Worm (Caenorhabditis elegans): ENCODE results near the gene msp-50.
"Not testable (repeated sequence)": the region's sequence is repeated elsewhere in the genome, so short reads cannot be mapped to it uniquely, and the experiment has no call there.

Gene msp-50

ce11 chrII:5199497-5199896, at the start of gene msp-50:
TSS of gene msp-50 (plus strand) at chrII:5199797.
- TF ChIP-seq unc-62 (GFP tag; optimal IDR thresholded peaks at IDR 0.05): no peak

DNA sequence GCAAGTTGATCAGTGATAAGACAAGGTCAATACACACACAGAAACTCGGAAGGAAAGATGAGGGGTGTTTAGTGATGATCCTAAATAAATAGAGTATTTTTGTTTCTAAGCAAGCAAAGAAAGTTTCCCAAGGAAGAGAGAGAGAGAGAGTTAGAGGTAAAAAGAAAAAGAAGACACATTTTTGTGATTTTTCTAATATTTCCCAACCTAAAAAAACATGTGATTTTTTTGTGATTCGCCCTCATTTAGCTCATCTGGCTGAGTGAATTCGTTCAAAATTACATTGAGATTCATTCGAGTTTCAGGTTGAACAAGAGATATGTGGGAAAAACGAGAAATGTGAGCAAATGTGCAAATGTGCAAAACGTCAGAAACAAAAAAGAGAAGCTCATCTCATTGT, 48.8 kb upstream of the msp-50 start, which contains the start of gene srb-16:
Gene srb-16, minus strand, starts transcription at position 101 of the 400 bp plus-strand sequence.
- TF ChIP-seq unc-62 (GFP tag; optimal IDR thresholded peaks at IDR 0.05): no peak

- no peak for TF ChIP-seq unc-62 (GFP tag; optimal IDR thresholded peaks at IDR 0.05)
These were observed 45.1 kb upstream of the msp-50 start, which contains the start of gene srb-12 for ce11 chrII:5154540-5154939. TSS of gene srb-12 (minus strand) at chrII:5154640.

- no peak for TF ChIP-seq unc-62 (GFP tag; optimal IDR thresholded peaks at IDR 0.05)
These were observed 42.6 kb upstream of the msp-50 start, which contains the start of gene msp-45 for ce11 chrII:5156983-5157382. TSS of gene msp-45 (minus strand) at chrII:5157083.

- TF ChIP-seq unc-62 (GFP tag; optimal IDR thresholded peaks at IDR 0.05): no peak
These were observed 42.1 kb upstream of the msp-50 start, which contains the start of gene srb-13 for ce11 chrII:5157525-5157924. TSS of gene srb-13 (minus strand) at chrII:5157625.

DNA sequence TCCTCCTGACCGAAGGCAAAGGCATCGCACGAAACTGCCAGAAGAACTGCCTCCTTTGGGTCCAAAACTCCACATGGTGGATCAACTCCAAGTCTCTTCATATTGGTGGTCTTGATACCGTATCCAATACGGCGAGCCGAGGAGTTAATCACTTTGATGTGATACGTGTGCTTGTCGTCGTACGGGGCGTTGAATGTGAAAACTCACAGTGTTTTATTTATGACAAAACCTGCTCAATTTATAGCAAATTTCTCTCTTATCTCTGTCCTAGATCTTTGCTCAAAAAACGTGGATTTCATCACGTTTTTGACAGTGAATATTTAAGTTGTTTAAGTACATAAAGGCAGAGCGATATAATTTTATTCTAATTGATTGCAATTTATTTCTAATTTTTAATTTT, 40.8 kb upstream of the msp-50 start, which contains the start of gene F58A6.9:
Gene F58A6.9, minus strand, starts transcription at position 101 of the 400 bp plus-strand sequence.
- TF ChIP-seq unc-62 (GFP tag; optimal IDR thresholded peaks at IDR 0.05): not testable (repeated sequence)

ce11 chrII:5161102-5161501, 38.5 kb upstream of the msp-50 start, which contains the start of gene C27D6.11:
TSS of gene C27D6.11 (minus strand) at chrII:5161202.
- no peak for TF ChIP-seq unc-62 (GFP tag; optimal IDR thresholded peaks at IDR 0.05)

DNA sequence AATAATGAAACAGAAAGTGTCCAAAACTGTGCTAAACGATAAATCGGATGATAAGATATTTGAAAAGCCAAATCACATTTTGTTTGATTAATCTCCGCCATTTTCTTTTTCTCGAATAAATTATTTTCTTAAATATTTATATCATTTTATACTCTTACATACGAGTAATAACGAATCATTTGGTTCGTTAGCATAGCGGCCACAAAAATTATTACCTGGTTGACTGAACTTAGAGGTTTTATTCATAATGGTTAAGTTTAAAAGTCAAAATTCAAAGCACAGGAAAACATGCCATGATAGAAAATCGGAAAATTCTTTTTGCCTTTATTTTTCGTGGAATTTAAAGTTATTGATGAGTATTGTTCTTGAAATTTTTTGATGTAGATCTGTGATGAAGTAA, 36.3 kb upstream of the msp-50 start, which contains the start of gene srb-5:
Gene srb-5, minus strand, starts transcription at position 101 of the 400 bp plus-strand sequence.
- no peak for TF ChIP-seq unc-62 (GFP tag; optimal IDR thresholded peaks at IDR 0.05)

DNA sequence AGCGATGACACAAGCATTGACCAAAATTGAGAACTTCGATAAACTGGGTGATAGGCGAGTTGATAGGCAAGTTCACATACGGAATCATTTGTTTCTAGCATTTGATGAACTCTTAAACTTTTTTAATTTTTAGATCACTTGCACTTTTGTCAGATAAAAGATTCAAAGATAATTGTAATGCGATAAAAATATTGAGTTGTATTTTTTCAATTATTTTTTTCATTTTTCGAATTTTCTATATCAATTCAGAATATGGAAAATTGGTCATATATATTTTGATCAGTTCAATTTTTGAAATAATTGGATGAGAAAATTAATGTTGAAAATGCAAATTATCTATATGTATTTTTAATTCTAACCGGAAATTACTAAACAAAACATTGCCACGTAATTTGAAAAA, 32.9 kb upstream of the msp-50 start, which contains the start of gene srb-3:
Gene srb-3, minus strand, starts transcription at position 101 of the 400 bp plus-strand sequence.
- no peak for TF ChIP-seq unc-62 (GFP tag; optimal IDR thresholded peaks at IDR 0.05)

DNA sequence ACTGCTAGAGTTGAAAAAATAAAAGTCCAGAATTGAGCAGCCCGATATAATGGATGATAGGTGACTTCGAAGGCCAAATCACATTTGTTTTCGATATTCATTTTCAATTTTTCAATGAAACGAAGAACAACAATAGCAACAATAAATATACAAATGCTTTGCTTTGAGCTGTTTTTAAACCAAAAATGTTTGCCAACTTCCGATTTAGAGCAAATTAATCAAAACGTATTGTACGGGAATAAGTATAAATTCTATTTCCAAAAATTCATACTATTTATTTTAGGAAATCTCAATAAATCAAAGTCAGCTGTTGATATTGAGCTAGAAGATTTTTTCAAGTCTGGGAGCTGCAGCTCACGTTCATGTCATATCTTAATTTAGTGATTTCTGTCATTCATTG, 28.7 kb upstream of the msp-50 start, which contains the start of gene srb-1:
Gene srb-1, minus strand, starts transcription at position 101 of the 400 bp plus-strand sequence.
- no peak for TF ChIP-seq unc-62 (GFP tag; optimal IDR thresholded peaks at IDR 0.05)

DNA sequence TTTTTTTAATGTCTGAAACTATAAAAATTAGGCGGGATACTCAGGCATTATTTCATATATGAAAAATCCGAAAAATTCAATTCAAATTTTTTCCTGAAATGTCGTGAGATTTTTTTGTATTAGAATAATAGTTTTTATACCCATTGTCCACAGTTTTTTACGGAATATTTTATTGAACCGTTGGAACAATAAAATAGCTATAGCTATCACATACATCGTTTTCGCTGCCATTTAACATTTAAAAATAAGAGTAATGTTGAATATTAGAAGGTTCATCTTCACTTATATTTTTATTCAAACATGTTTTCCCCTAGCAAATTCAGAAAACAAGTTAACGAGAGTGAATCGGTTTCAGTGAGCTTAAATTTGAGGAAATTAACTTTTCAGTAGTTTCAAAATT, 28.0 kb upstream of the msp-50 start, which contains the start of gene C27D6.15:
Gene C27D6.15, plus strand, starts transcription at position 301 of the 400 bp plus-strand sequence.
- TF ChIP-seq unc-62 (GFP tag; optimal IDR thresholded peaks at IDR 0.05): no peak

DNA sequence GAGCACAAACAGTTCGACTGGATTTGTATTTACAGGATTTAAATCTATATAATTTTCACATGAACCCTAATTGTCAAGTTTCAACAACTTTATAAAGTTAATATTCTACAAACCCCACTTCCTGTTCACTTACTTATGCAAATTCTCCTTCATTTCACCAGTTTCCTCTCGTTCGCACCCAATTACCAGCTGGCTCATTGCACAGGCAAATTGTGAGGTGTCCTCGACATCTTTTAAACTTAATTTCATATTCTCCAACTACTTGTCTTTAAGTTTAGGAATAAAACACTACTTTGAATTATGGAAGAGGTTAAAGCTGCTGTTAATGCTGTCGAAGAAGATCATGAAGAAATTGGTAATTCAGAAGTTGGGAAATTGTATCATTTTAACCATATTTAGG, 27.1 kb upstream of the msp-50 start, which contains the start of gene C27D6.1:
Gene C27D6.1, plus strand, starts transcription at position 301 of the 400 bp plus-strand sequence.
- TF ChIP-seq unc-62 (GFP tag; optimal IDR thresholded peaks at IDR 0.05): no peak

DNA sequence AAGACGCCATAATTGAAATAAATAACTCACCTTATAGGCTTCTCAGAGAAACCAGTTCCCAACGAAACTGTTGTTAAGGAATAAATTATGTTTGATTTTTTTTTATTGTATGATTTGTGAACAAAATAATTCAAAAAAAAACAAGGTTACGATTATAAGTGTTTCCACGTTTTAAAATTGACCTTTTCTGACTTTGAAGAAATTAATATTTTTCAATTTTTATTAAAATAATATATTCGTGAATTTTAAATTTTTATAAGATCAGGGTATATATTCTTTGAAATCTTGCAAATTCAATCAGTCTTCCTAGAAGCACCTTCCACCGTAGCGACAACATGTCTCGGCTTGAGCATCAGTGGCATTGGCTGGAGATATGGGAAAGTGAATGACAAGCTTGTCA, 25.2 kb upstream of the msp-50 start, which contains the start of gene C27D6.3:
Gene C27D6.3, minus strand, starts transcription at position 101 of the 400 bp plus-strand sequence.
- TF ChIP-seq unc-62 (GFP tag; optimal IDR thresholded peaks at IDR 0.05): no peak

ce11 chrII:5176934-5177333, 22.7 kb upstream of the msp-50 start:
- TF ChIP-seq unc-62 (GFP tag; optimal IDR thresholded peaks at IDR 0.05): no peak

DNA sequence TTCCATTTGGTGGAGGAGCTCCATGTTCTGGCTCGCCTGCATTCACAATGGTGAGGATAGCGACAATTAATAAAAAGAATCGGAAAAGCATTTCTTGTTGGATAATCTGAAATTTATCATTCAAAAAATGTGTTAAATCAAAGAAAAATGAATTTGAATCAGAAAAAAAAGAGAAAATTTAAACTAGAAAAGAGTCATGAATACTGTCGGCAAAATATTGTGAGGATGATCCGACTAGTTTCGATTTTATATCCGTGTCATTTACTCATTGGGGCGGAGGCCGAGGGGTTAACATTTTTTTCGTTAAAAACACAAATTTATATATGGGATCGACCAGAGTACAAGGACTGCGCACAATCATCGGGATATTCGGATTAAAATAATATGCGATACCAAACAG, 21.7 kb upstream of the msp-50 start, which contains the start of gene C27D6.12:
Gene C27D6.12, minus strand, starts transcription at position 101 of the 400 bp plus-strand sequence.
- no peak for TF ChIP-seq unc-62 (GFP tag; optimal IDR thresholded peaks at IDR 0.05)

DNA sequence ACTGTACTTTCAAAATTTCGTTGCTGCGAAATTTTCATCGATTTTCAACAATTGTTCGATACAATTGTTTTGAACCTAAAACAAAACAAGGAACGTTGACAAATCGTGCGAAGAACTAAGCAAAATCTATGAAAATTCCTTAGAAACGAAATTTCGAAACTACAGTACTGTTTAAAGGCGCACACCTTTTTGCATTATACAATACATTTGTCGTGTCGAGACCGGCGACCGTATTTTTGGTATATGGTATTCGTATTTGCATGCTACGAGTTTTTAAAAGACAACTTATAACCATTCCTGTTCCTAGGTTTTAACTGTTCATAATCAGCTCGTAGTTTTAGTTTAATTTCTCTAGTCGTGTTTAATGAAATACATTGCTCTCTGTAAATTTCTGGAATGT, 21.0 kb upstream of the msp-50 start:
- no peak for TF ChIP-seq unc-62 (GFP tag; optimal IDR thresholded peaks at IDR 0.05)

DNA sequence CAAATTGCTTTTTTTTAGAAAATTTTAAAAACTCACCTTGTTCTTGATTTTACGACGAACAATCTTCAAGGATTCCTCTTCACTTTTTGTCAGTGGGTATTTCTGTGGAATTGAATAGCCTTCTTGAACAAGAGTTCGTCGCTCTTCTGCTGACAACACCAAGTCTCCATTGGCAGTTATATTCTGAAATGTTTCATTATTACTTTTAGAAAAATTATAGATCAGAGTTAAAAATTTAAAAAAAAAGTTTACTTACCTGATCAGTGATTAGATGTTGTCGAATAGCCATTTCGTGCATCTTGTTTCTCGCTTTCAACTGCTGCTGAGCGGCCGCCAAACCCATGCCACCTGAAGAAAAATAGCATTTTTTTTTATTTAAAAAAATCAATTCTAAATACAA, 19.3 kb upstream of the msp-50 start:
- TF ChIP-seq unc-62 (GFP tag; optimal IDR thresholded peaks at IDR 0.05): no peak

Data from whole organism, dauer.